Worm (Caenorhabditis elegans): ENCODE data around the gene F49E10.4.

ce11 chrX:5901499-5901898 lies 25.8 kb downstream of the F49E10.4 start:
- TF ChIP-seq klf-2 (GFP tag; conservative IDR thresholded peaks at IDR 0.05) (no peak), cog-1 (tag; optimal IDR thresholded peaks at IDR 0.05) (no peak), T22C8.4 (GFP tag; IDR thresholded peaks at IDR 0.05) (no peak), flt-1 (GFP tag; IDR thresholded peaks at IDR 0.05) (no peak), ztf-29 (GFP tag; IDR thresholded peaks at IDR 0.05) (no peak), tab-1 (GFP tag; IDR thresholded peaks at IDR 0.05) (no peak), med-1 (GFP tag; optimal IDR thresholded peaks at IDR 0.05; ENCODE audit: insufficient read depth) (no peak), ref-1 (GFP tag; conservative IDR thresholded peaks at IDR 0.05) (no peak), ztf-23 (GFP tag; IDR thresholded peaks at IDR 0.05) (no peak)
